Worm (Caenorhabditis elegans) whole organism, late embryonic: Measurements from ENCODE around the gene Y110A2AL.5.

Experiments used
- C38D4.7 ChIP-seq: fragments of 200-800 bp; sonication (Bioruptor generic); optimal IDR thresholded peaks from 2 replicates; lab custom pipeline; 2018; ENCODE audit warnings: mild to moderate bottlenecking, missing genetic modification characterization, moderate library complexity, missing compliant biosample characterization
- F13H6.1 ChIP-seq: sonication (generic microtip); optimal IDR thresholded peaks from 2 replicates; lab custom pipeline; 2016; ENCODE audit warnings: missing genetic modification characterization, missing compliant biosample characterization
- ceh-19 ChIP-seq: fragments of 200-800 bp; sonication (Bioruptor generic); optimal IDR thresholded peaks from 2 replicates; lab custom pipeline; 2018; ENCODE audit warnings: mild to moderate bottlenecking, missing genetic modification characterization, missing compliant biosample characterization
- ceh-31 ChIP-seq: sonication (generic microtip); optimal IDR thresholded peaks from 2 replicates; lab custom pipeline; 2016; ENCODE audit warnings: missing genetic modification characterization, missing compliant biosample characterization
- ceh-34 ChIP-seq: sonication (generic microtip); optimal IDR thresholded peaks from 2 replicates; lab custom pipeline; 2016; ENCODE audit warnings: mild to moderate bottlenecking, missing genetic modification characterization, missing compliant biosample characterization
- ceh-45 ChIP-seq: fragments of 200-800 bp; sonication (Bioruptor generic); IDR thresholded peaks from 2 replicates; pipeline ENCODE4 v1.3.6; 2022; ENCODE audit warnings: missing genetic modification reagents, missing genetic modification characterization, missing compliant biosample characterization
- ceh-48 ChIP-seq: sonication (generic microtip); optimal IDR thresholded peaks from 2 replicates; lab custom pipeline; 2016; ENCODE audit warnings: missing genetic modification characterization, inconsistent platforms, missing compliant biosample characterization
- dmd-4 ChIP-seq: sonication (generic microtip); optimal IDR thresholded peaks from 2 replicates; lab custom pipeline; 2016; ENCODE audit warnings: borderline replicate concordance, missing genetic modification characterization, missing compliant biosample characterization
- dve-1 ChIP-seq: sonication (generic microtip); optimal IDR thresholded peaks from 2 replicates; lab custom pipeline; 2017; ENCODE audit warnings: antibody characterized with exemption, mild to moderate bottlenecking, missing genetic modification characterization, missing compliant biosample characterization
- elt-4 ChIP-seq: sonication (generic microtip); optimal IDR thresholded peaks from 2 replicates; lab custom pipeline; 2016; ENCODE audit warnings: missing genetic modification characterization, missing compliant biosample characterization
- ets-4 ChIP-seq: sonication (generic microtip); optimal IDR thresholded peaks from 2 replicates; lab custom pipeline; 2016; ENCODE audit warnings: missing genetic modification characterization, missing compliant biosample characterization
- eyg-1 ChIP-seq: sonication (generic microtip); optimal IDR thresholded peaks from 2 replicates; lab custom pipeline; 2016; ENCODE audit warnings: missing genotype, missing genetic modification characterization, missing compliant biosample characterization
- fax-1 ChIP-seq: sonication (generic microtip); optimal IDR thresholded peaks from 2 replicates; lab custom pipeline; 2016; ENCODE audit warnings: missing genotype, missing genetic modification characterization, missing compliant biosample characterization
- fkh-10 ChIP-seq: fragments of 150-350 bp; optimal IDR thresholded peaks from 2 replicates; lab custom pipeline; 2014; ENCODE audit warnings: missing biosample characterization, missing genetic modification reagents, missing genetic modification characterization
- fkh-6 ChIP-seq: sonication (generic microtip); optimal IDR thresholded peaks from 2 replicates; lab custom pipeline; 2016; ENCODE audit warnings: missing genetic modification characterization, missing compliant biosample characterization
- gmeb-2 ChIP-seq: sonication (generic microtip); optimal IDR thresholded peaks from 2 replicates; lab custom pipeline; 2016; ENCODE audit warnings: missing genetic modification characterization, inconsistent platforms, missing compliant biosample characterization
- hlh-13 ChIP-seq: fragments of 200-800 bp; sonication (Bioruptor generic); optimal IDR thresholded peaks from 2 replicates; lab custom pipeline; 2018; ENCODE audit warnings: mild to moderate bottlenecking, missing genetic modification characterization, missing compliant biosample characterization
- hlh-30 ChIP-seq: sonication (generic microtip); optimal IDR thresholded peaks from 2 replicates; lab custom pipeline; 2017; ENCODE audit warnings: antibody characterized with exemption, missing genetic modification characterization, missing compliant biosample characterization; ENCODE audit not compliant: insufficient read depth
- hlh-6 ChIP-seq: sonication (generic microtip); optimal IDR thresholded peaks from 2 replicates; lab custom pipeline; 2016; ENCODE audit warnings: missing genotype, missing genetic modification characterization, missing compliant biosample characterization
- hlh-8 ChIP-seq: sonication (generic microtip); optimal IDR thresholded peaks from 2 replicates; lab custom pipeline; 2016; ENCODE audit warnings: missing genotype, missing genetic modification characterization, missing compliant biosample characterization
- lin-11 ChIP-seq: fragments of 200-800 bp; sonication (Bioruptor generic); optimal IDR thresholded peaks from 2 replicates; lab custom pipeline; 2018; ENCODE audit warnings: mild to moderate bottlenecking, missing genetic modification characterization, missing compliant biosample characterization
- npax-4 ChIP-seq: sonication (generic microtip); optimal IDR thresholded peaks from 2 replicates; lab custom pipeline; 2016; ENCODE audit warnings: missing genetic modification characterization, missing compliant biosample characterization
- pag-3 ChIP-seq: sonication (generic microtip); optimal IDR thresholded peaks from 2 replicates; lab custom pipeline; 2016; ENCODE audit warnings: missing compliant biosample characterization, missing genetic modification characterization, borderline replicate concordance
- pat-9 ChIP-seq: fragments of 200-800 bp; sonication (Bioruptor generic); optimal IDR thresholded peaks from 2 replicates; lab custom pipeline; 2018; ENCODE audit warnings: mild to moderate bottlenecking, missing genetic modification characterization, moderate library complexity, missing compliant biosample characterization
- pha-2 ChIP-seq: sonication (generic microtip); optimal IDR thresholded peaks from 2 replicates; lab custom pipeline; 2017; ENCODE audit warnings: mild to moderate bottlenecking, missing genetic modification characterization, missing compliant biosample characterization
- pqm-1 ChIP-seq: sonication (generic microtip); optimal IDR thresholded peaks from 2 replicates; lab custom pipeline; 2016; ENCODE audit warnings: missing genetic modification characterization, missing compliant biosample characterization
- sdc-2 ChIP-seq: sonication (generic microtip); optimal IDR thresholded peaks from 2 replicates; lab custom pipeline; 2016; ENCODE audit warnings: missing genotype, missing genetic modification characterization, missing compliant biosample characterization
- syd-9 ChIP-seq: sonication (generic microtip); optimal IDR thresholded peaks from 2 replicates; lab custom pipeline; 2016; ENCODE audit warnings: mild to moderate bottlenecking, missing genetic modification characterization, moderate library complexity, missing compliant biosample characterization
- tbx-2 ChIP-seq: sonication (generic microtip); optimal IDR thresholded peaks from 2 replicates; lab custom pipeline; 2016; ENCODE audit warnings: missing genetic modification characterization, missing compliant biosample characterization
- ttx-3 ChIP-seq: sonication (generic microtip); optimal IDR thresholded peaks from 2 replicates; lab custom pipeline; 2016; ENCODE audit warnings: missing genetic modification reagents, missing genetic modification characterization, missing compliant biosample characterization
- unc-86 ChIP-seq: sonication (generic microtip); optimal IDR thresholded peaks from 2 replicates; lab custom pipeline; 2016; ENCODE audit warnings: missing genetic modification characterization, missing compliant biosample characterization
- zip-5 ChIP-seq: sonication (generic microtip); optimal IDR thresholded peaks from 2 replicates; lab custom pipeline; 2016; ENCODE audit warnings: missing genetic modification characterization, missing compliant biosample characterization

Gene Y110A2AL.5

DNA sequence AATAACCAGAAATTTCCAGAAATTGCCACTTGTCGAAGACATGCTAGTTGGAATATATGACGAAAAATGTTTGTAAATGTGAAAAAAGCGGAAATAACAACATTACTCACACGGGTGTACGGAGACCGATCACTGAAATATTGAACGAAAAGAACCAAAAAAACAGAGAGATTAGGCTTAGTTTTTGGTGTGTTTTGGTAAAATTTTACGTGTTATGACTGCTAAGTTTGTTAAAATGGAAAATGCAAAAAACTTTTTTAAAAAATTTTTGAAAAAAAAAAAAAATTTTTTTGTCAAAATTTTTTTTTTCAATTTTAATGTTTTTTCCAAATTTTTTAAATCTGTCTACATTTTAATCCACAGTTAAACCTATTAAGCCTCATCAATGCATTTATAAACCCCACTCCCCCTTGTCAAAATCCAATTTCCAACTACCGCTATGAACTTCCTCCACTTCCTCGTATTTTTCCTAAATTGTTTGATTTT is 41.9 kb upstream of the Y110A2AL.5 start, which contains the start of the genes fut-4 and K12H6.10:
Gene fut-4, minus strand, starts transcription at position 101 of the 486 bp plus-strand sequence.
Gene K12H6.10, plus strand, starts transcription at position 436 of the 486 bp plus-strand sequence.
- TF ChIP-seq fkh-10 (no peak), ceh-45 (no peak), unc-86 (tag; lab: Kevin White, UChicago) (no peak), dve-1 (tag; lab: Kevin White, UChicago) (no peak), sdc-2 (tag; lab: Kevin White, UChicago) (no peak), ets-4 (no peak), hlh-6 (tag; lab: Kevin White, UChicago) (no peak), gmeb-2 (tag; lab: Kevin White, UChicago) (no peak)

DNA sequence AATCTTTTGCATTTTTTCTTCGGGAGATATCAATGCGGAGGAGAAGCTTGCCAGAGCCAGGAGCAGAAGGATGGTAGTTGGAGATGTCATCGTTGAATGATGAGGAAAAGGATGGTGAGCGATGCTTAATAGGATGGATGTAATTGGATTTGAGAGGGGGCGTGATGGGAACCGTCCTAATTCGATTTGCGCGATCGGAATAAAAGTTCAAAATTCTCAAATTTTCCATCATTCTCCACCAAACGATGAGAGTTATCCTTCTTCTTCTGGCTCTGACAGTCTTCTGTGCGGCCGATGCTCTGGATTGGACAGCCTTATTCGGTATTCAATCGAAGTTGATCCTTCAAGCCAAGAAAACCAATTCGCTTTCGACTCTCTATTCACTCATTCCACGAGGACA is 40.2 kb upstream of the Y110A2AL.5 start, which contains the start of the genes K12H6.4 and K12H6.9:
Gene K12H6.4, minus strand, starts transcription at position 101 of the 400 bp plus-strand sequence.
Gene K12H6.9, plus strand, starts transcription at position 236 of the 400 bp plus-strand sequence.
- TF ChIP-seq ceh-34 (tag; lab: Kevin White, UChicago) (no peak), elt-4 (tag; lab: Kevin White, UChicago) (no peak), C38D4.7 (no peak), tbx-2 (tag; lab: Kevin White, UChicago) (no peak), pqm-1 (no peak), npax-4 (no peak), pha-2 (tag; lab: Kevin White, UChicago) (no peak), pat-9 (no peak), eyg-1 (tag; lab: Kevin White, UChicago) (no peak), fkh-10 (no peak), zip-5 (tag; lab: Kevin White, UChicago) (no peak)

DNA sequence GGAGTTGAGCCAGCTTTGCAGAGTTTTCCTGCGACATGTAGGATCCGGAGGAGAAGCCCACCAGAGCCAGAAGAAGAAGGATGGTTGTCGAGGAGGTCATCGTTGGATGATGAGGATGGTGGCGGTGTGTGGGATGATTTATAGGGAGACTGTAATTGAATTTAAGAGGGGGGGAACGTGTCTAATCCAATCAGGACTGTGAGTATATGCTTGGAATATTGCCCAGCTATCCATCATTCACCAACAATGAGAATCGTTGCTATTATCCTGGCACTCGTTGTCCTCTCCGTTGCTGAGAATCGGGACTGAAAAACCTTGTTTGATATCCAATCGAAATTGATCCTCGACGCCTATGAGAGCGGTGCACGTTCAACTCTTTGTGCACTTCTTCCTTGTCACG is 38.3 kb upstream of the Y110A2AL.5 start, which contains the start of gene K12H6.5:
Gene K12H6.5, minus strand, starts transcription at position 101 of the 400 bp plus-strand sequence.
- TF ChIP-seq ceh-19 (GFP tag; lab: Kevin White, UChicago) (no peak), dmd-4 (tag; lab: Kevin White, UChicago) (no peak), pag-3 (tag; lab: Kevin White, UChicago) (no peak), eyg-1 (tag; lab: Kevin White, UChicago) (no peak)

DNA sequence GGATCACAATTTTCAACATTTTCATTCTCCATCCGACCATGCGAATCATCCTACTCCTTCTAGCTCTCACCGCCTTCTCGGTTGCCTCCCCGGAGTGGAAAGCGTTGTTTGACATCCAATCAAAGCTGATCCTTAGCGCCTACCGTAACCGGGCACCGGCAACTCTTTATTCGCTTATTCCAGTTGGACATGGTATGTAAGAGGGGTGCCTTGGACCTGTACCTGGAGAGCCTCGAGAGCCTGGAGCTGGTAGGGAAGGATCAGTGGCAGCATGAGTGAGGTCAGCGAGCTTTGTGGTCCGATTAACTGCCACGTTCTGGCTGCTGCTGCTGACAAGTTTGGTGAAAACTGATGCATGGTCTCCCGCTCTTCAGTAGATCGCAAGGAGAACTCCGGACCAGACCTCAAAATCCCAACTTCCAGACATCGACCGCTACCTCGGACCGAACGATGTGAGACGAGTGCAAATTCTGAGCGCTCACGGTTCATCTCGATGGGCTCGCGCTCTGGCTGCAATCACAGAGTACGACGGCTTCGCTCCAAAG is 36.4 kb upstream of the Y110A2AL.5 start, which contains the start of gene K12H6.8:
Gene K12H6.8, plus strand, starts transcription at position 38 of the 545 bp plus-strand sequence.
- TF ChIP-seq F13H6.1 (tag; lab: Kevin White, UChicago) (no peak), elt-4 (tag; lab: Kevin White, UChicago) (peak; percentile 91)

DNA sequence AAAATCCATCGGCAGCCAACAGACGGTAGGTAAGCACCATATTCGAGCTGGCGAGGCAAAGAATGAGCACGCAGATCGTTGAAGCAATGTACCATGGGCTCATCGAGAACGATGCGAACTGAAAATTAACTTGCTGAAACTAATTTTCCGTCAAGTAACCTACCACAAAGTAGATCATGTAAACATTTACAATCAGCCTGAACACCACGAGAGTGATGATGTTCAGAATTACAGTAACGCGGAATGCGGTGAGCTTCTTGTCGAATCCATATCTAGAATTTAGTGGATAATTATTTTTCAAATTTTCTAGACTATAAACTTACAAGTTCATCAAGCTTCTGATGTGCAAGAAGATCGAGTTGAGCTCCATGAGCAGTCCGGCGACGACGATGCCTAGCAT is 34.8 kb upstream of the Y110A2AL.5 start:
- TF ChIP-seq hlh-30 (tag; lab: Kevin White, UChicago) (no peak), syd-9 (tag; lab: Kevin White, UChicago) (no peak)

DNA sequence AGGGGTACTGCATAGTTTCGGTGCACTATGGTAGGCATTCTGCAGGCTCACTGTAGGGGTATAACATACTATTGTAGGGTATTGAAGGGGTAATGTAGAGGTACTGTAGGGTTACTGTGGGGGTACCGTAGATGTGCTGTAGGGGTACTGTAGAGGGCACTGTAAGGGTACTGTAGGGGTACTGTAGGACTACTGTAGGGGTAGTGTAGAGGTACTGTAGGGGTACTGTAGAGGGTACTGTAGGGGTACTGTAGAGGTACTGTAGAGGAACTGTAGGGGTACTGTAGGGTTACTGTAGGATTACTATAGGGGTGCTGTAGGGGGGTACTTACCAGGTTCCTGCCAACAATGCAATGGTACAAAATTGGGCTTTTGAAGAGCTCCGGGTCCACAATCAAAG is 34.2 kb upstream of the Y110A2AL.5 start:
- TF ChIP-seq ttx-3 (tag; lab: Kevin White, UChicago) (no peak), ets-4 (no peak), hlh-13 (GFP tag; lab: Kevin White, UChicago) (no peak), lin-11 (tag; lab: Kevin White, UChicago) (no peak), hlh-8 (tag; lab: Kevin White, UChicago) (no peak), ceh-31 (no peak), fax-1 (no peak), ceh-48 (tag; lab: Kevin White, UChicago) (no peak), fkh-6 (tag; lab: Kevin White, UChicago) (no peak)
